Fruit fly (Drosophila melanogaster) whole organism, embryonic: ENCODE results near the gene CG2955.

Experiments used
- Aef1 ChIP-seq: fragments of 200-800 bp; sonication (Bioruptor generic); IDR thresholded peaks from 3 replicates; pipeline ENCODE4 v1.3.6; 2022; ENCODE audit warnings: missing biosample characterization, missing genetic modification characterization
- Bgb ChIP-seq: fragments of 200-800 bp; sonication (Bioruptor generic); IDR thresholded peaks from 2 replicates; pipeline ENCODE4 v1.3.6; 2022; ENCODE audit warnings: missing biosample characterization, missing genetic modification characterization; ENCODE audit not compliant: partially characterized antibody
- CG10267 ChIP-seq: fragments of 200-800 bp; sonication (Bioruptor generic); optimal IDR thresholded peaks from 2 replicates; lab custom pipeline; 2018; ENCODE audit warnings: missing biosample characterization, mild to moderate bottlenecking, missing genetic modification characterization, moderate library complexity
- CG12155 ChIP-seq: fragments of 200-800 bp; sonication (Bioruptor generic); optimal IDR thresholded peaks from 3 replicates; lab custom pipeline; 2016; ENCODE audit warnings: missing biosample characterization, missing genetic modification characterization
- CG12659 ChIP-seq: fragments of 200-800 bp; sonication (Bioruptor generic); optimal IDR thresholded peaks from 3 replicates; lab custom pipeline; 2017; ENCODE audit warnings: mild to moderate bottlenecking, missing biosample characterization, missing genetic modification reagents, missing genetic modification characterization
- CG15073 ChIP-seq: fragments of 200-800 bp; sonication (Bioruptor generic); optimal IDR thresholded peaks from 2 replicates; lab custom pipeline; 2016; ENCODE audit warnings: missing biosample characterization, missing genetic modification characterization
- CG17385 ChIP-seq: fragments of 200-800 bp; sonication (Bioruptor generic); optimal IDR thresholded peaks from 3 replicates; lab custom pipeline; 2018; ENCODE audit warnings: missing biosample characterization, mild to moderate bottlenecking, missing genetic modification characterization
- CG2889 ChIP-seq: fragments of 200-800 bp; sonication (Bioruptor generic); IDR thresholded peaks from 3 replicates; pipeline ENCODE4 v1.3.6; 2022; ENCODE audit warnings: missing biosample characterization, missing genetic modification characterization
- CG30403 ChIP-seq: fragments of 200-800 bp; sonication (Bioruptor generic); optimal IDR thresholded peaks from 3 replicates; lab custom pipeline; 2016; ENCODE audit warnings: missing biosample characterization, missing genetic modification characterization
- CG33213 ChIP-seq: fragments of 200-800 bp; sonication (Bioruptor generic); optimal IDR thresholded peaks from 3 replicates; lab custom pipeline; 2016; ENCODE audit warnings: missing biosample characterization, missing genetic modification characterization
- CG4328 ChIP-seq: fragments of 200-800 bp; sonication (Bioruptor generic); optimal IDR thresholded peaks from 3 replicates; lab custom pipeline; 2017; ENCODE audit warnings: missing biosample characterization, missing genetic modification reagents, missing genetic modification characterization
- CG4617 ChIP-seq: fragments of 200-800 bp; sonication (Bioruptor generic); optimal IDR thresholded peaks from 3 replicates; lab custom pipeline; 2016; ENCODE audit warnings: missing biosample characterization, missing genetic modification characterization, borderline replicate concordance
- CG4854 ChIP-seq: fragments of 200-800 bp; sonication (Bioruptor generic); optimal IDR thresholded peaks from 2 replicates; lab custom pipeline; 2016; ENCODE audit warnings: missing biosample characterization, missing genetic modification characterization, inconsistent platforms
- CG8290 ChIP-seq, 3 experiments: fragments of 200-800 bp; sonication (Bioruptor generic); optimal IDR thresholded peaks; 2 replicates each; lab custom pipeline; 2016 to 2019; ENCODE audit warnings: missing biosample characterization in 3 of 3, missing genetic modification characterization in 3 of 3, mild to moderate bottlenecking in 2 of 3, moderate library complexity in 1 of 3
- CG9932 ChIP-seq: fragments of 200-800 bp; sonication (Bioruptor generic); IDR thresholded peaks from 2 replicates; pipeline ENCODE4 v1.3.6; 2022; ENCODE audit warnings: missing biosample characterization, missing genetic modification characterization
- Dip3 ChIP-seq: fragments of 200-800 bp; sonication (Bioruptor generic); optimal IDR thresholded peaks from 3 replicates; lab custom pipeline; 2016; ENCODE audit warnings: missing biosample characterization, missing genetic modification characterization
- MBD-R2 ChIP-seq: fragments of 200-800 bp; sonication (Bioruptor generic); IDR thresholded peaks from 2 replicates; pipeline ENCODE4 v1.3.6; 2022; ENCODE audit warnings: missing biosample characterization, missing genetic modification characterization
- Med ChIP-seq: fragments of 200-800 bp; sonication (Bioruptor generic); peaks from one replicate; lab custom pipeline; 2016; ENCODE audit warnings: missing biosample characterization, missing genetic modification characterization, mild to moderate bottlenecking, inconsistent platforms, moderate library complexity
- Neu2 ChIP-seq: fragments of 200-800 bp; sonication (Bioruptor generic); optimal IDR thresholded peaks from 3 replicates; lab custom pipeline; 2016; ENCODE audit warnings: missing biosample characterization, missing genetic modification characterization, borderline replicate concordance
- Rfx ChIP-seq: fragments of 200-800 bp; sonication (Bioruptor generic); IDR thresholded peaks from 2 replicates; pipeline ENCODE4 v1.3.6; 2022; ENCODE audit warnings: missing biosample characterization, missing genetic modification characterization
- Sox102F ChIP-seq: fragments of 200-800 bp; sonication (Bioruptor generic); optimal IDR thresholded peaks from 2 replicates; lab custom pipeline; 2018; ENCODE audit warnings: missing biosample characterization, mild to moderate bottlenecking, missing genetic modification characterization, moderate library complexity
- ab ChIP-seq: fragments of 200-800 bp; sonication (Bioruptor generic); optimal IDR thresholded peaks from 2 replicates; lab custom pipeline; 2016; ENCODE audit warnings: missing biosample characterization, missing genetic modification characterization
- ash1 ChIP-seq: fragments of 200-800 bp; sonication (Bioruptor generic); optimal IDR thresholded peaks from 2 replicates; lab custom pipeline; 2018; ENCODE audit warnings: missing biosample characterization, mild to moderate bottlenecking, missing genetic modification characterization
- ato ChIP-seq: fragments of 200-800 bp; sonication (Bioruptor generic); IDR thresholded peaks from 2 replicates; pipeline ENCODE4 v1.3.6; 2022; ENCODE audit warnings: missing biosample characterization, missing genetic modification characterization; ENCODE audit not compliant: partially characterized antibody
- caup ChIP-seq: fragments of 200-800 bp; sonication (Bioruptor generic); optimal IDR thresholded peaks from 3 replicates; lab custom pipeline; 2017; ENCODE audit warnings: missing biosample characterization, mild to moderate bottlenecking, missing genetic modification characterization, moderate library complexity; ENCODE audit not compliant: severe bottlenecking
- crp ChIP-seq, 2 experiments: fragments of 200-800 bp; sonication (Bioruptor generic); optimal IDR thresholded peaks; 2 replicates in 1 of 2; 3 replicates in 1 of 2; lab custom pipeline; 2017; ENCODE audit warnings: missing biosample characterization in 2 of 2, missing genetic modification characterization in 2 of 2, mild to moderate bottlenecking in 1 of 2, moderate library complexity in 1 of 2
- da ChIP-seq: fragments of 200-800 bp; sonication (Bioruptor generic); optimal IDR thresholded peaks from 2 replicates; lab custom pipeline; 2016; ENCODE audit warnings: missing biosample characterization, missing genetic modification characterization
- dimm ChIP-seq: fragments of 200-800 bp; sonication (Bioruptor generic); IDR thresholded peaks from 2 replicates; pipeline ENCODE4 v1.3.6; 2022; ENCODE audit warnings: missing biosample characterization, missing genetic modification characterization
- gsb-n ChIP-seq: fragments of 200-800 bp; sonication (Bioruptor generic); optimal IDR thresholded peaks from 3 replicates; lab custom pipeline; 2018; ENCODE audit warnings: missing biosample characterization, mild to moderate bottlenecking, missing genetic modification characterization
- hbn ChIP-seq: fragments of 200-800 bp; sonication (Bioruptor generic); IDR thresholded peaks from 2 replicates; pipeline ENCODE4 v1.3.6; 2022; ENCODE audit warnings: missing biosample characterization, missing genetic modification characterization; ENCODE audit not compliant: partially characterized antibody
- inv ChIP-seq: fragments of 200-800 bp; sonication (Bioruptor generic); IDR thresholded peaks from 2 replicates; pipeline ENCODE4 v1.3.6; 2022; ENCODE audit warnings: missing biosample characterization, missing genetic modification characterization; ENCODE audit not compliant: partially characterized antibody
- jumu ChIP-seq: fragments of 200-800 bp; sonication (Bioruptor generic); optimal IDR thresholded peaks from 3 replicates; lab custom pipeline; 2016; ENCODE audit warnings: missing biosample characterization, missing genetic modification characterization
- lab ChIP-seq: fragments of 200-800 bp; sonication (Bioruptor generic); optimal IDR thresholded peaks from 3 replicates; lab custom pipeline; 2017; ENCODE audit warnings: missing biosample characterization, missing genetic modification characterization, mild to moderate bottlenecking, moderate library complexity, missing genetic modification reagents
- nau ChIP-seq: fragments of 200-800 bp; sonication (Bioruptor generic); optimal IDR thresholded peaks from 3 replicates; lab custom pipeline; 2017; ENCODE audit warnings: missing biosample characterization, mild to moderate bottlenecking, missing genetic modification characterization, missing genetic modification reagents
- nerfin-2 ChIP-seq: fragments of 200-800 bp; sonication (Bioruptor generic); IDR thresholded peaks from 2 replicates; pipeline ENCODE4 v1.3.6; 2022; ENCODE audit warnings: missing biosample characterization, missing genetic modification characterization; ENCODE audit not compliant: partially characterized antibody
- nom ChIP-seq: fragments of 200-800 bp; sonication (Bioruptor generic); optimal IDR thresholded peaks from 2 replicates; lab custom pipeline; 2017; ENCODE audit warnings: missing biosample characterization, missing genetic modification characterization, mild to moderate bottlenecking, moderate library complexity, missing genetic modification reagents
- pan ChIP-seq, 4 experiments: fragments of >200 bp in 3 of 4; fragments of 200-800 bp in 1 of 4; sonication (Bioruptor generic) in 1 of 4; optimal IDR thresholded peaks in 3 of 4; IDR thresholded peaks in 1 of 4; 2 replicates each; pipeline versions ENCODE4 v1.3.6 to Lab custom; 2017 to 2022; ENCODE audit warnings: missing biosample characterization in 2 of 4, missing genetic modification characterization in 2 of 4, mixed read lengths in 1 of 4
- pho ChIP-seq: fragments of 200-800 bp; sonication (Bioruptor generic); optimal IDR thresholded peaks from 2 replicates; lab custom pipeline; 2016; ENCODE audit warnings: missing biosample characterization, missing genetic modification characterization
- psq ChIP-seq: fragments of 200-800 bp; sonication (Bioruptor generic); optimal IDR thresholded peaks from 2 replicates; lab custom pipeline; 2017; ENCODE audit warnings: missing biosample characterization, missing genetic modification characterization
- rib ChIP-seq: fragments of 200-800 bp; sonication (Bioruptor generic); IDR thresholded peaks from 2 replicates; pipeline ENCODE4 v1.3.6; 2022; ENCODE audit warnings: missing biosample characterization, missing genetic modification characterization
- sens ChIP-seq: fragments of 200-800 bp; sonication (Bioruptor generic); peaks from one replicate; lab custom pipeline; 2016; ENCODE audit warnings: missing biosample characterization, missing genetic modification characterization
- sens-2 ChIP-seq: fragments of 200-800 bp; sonication (Bioruptor generic); IDR thresholded peaks from 2 replicates; pipeline ENCODE4 v1.3.6; 2022; ENCODE audit warnings: missing biosample characterization, missing genetic modification characterization
- sqz ChIP-seq: fragments of 200-800 bp; sonication (Bioruptor generic); optimal IDR thresholded peaks from 3 replicates; lab custom pipeline; 2018; ENCODE audit warnings: missing biosample characterization, mild to moderate bottlenecking, missing genetic modification characterization
- tio ChIP-seq: fragments of 200-800 bp; sonication (Bioruptor generic); optimal IDR thresholded peaks from 2 replicates; lab custom pipeline; 2017; ENCODE audit warnings: missing biosample characterization, missing genetic modification characterization, inconsistent platforms
- unc-4 ChIP-seq: fragments of 200-800 bp; sonication (Bioruptor generic); IDR thresholded peaks from 2 replicates; pipeline ENCODE4 v1.3.6; 2022; ENCODE audit warnings: missing biosample characterization, missing genetic modification characterization; ENCODE audit not compliant: partially characterized antibody
- zen ChIP-seq: fragments of 200-800 bp; sonication (Bioruptor generic); optimal IDR thresholded peaks from 3 replicates; lab custom pipeline; 2018; ENCODE audit warnings: missing biosample characterization, mild to moderate bottlenecking, missing genetic modification characterization, moderate library complexity
- zf30C ChIP-seq: fragments of 200-800 bp; sonication (Bioruptor generic); optimal IDR thresholded peaks from 3 replicates; lab custom pipeline; 2018; ENCODE audit warnings: missing biosample characterization, mild to moderate bottlenecking, missing genetic modification characterization

Gene CG2955

dm6 chr2L:4124629-4125350 is 24.3 kb upstream of the CG2955 start (continued):
- peak; percentile 30 for TF ChIP-seq CG4328 (GFP tag; lab: Kevin White, UChicago)
- TF ChIP-seq zen (tag; lab: Kevin White, UChicago): peak; percentile 76
- no peak for TF ChIP-seq pho (GFP tag; lab: Kevin White, UChicago)
- TF ChIP-seq Med (GFP tag; lab: Kevin White, UChicago): peak; percentile 76
- 0 out of 2 replicates have a peak, but pooled peaks have one; percentile 22 for TF ChIP-seq Rfx (GFP tag; lab: Robert Waterston, UW)
- no peak for TF ChIP-seq da (GFP tag; lab: Kevin White, UChicago)
- no peak for TF ChIP-seq crp (GFP tag; optimal IDR thresholded peaks at IDR 0.05; lab: Kevin White, UChicago)
- no peak for TF ChIP-seq psq
- peak; percentile 6 for TF ChIP-seq CG12155
- peak; percentile 1 for TF ChIP-seq CG4854
- TF ChIP-seq dimm (GFP tag; lab: Robert Waterston, UW): no peak
- no peak for TF ChIP-seq rib (GFP tag; lab: Robert Waterston, UW)
- TF ChIP-seq Bgb (GFP tag; lab: Robert Waterston, UW): no peak
- no peak for TF ChIP-seq nom
- no peak for TF ChIP-seq CG4617 (GFP tag; lab: Kevin White, UChicago)
- no peak for TF ChIP-seq inv (GFP tag; lab: Robert Waterston, UW)
- peak; percentile 70 for TF ChIP-seq zf30C
- no peak for TF ChIP-seq CG8290 (GFP tag; optimal IDR thresholded peaks at IDR 0.05; lab: Kevin White, UChicago)
- no peak for TF ChIP-seq CG8290 (tag; optimal IDR thresholded peaks at IDR 0.05; lab: Kevin White, UChicago)
- no peak for TF ChIP-seq ab (GFP tag; lab: Kevin White, UChicago)
- TF ChIP-seq CG10267 (tag; lab: Kevin White, UChicago): peak; percentile 79
- TF ChIP-seq gsb-n (tag; lab: Kevin White, UChicago): peak; percentile 74
- peak; percentile 45 for TF ChIP-seq caup (GFP tag; lab: Kevin White, UChicago)
- TF ChIP-seq pan (optimal IDR thresholded peaks at IDR 0.05; lab: Kevin White, UChicago): no peak
- peak in 1 of 2 experiments; percentile 75 for TF ChIP-seq pan (GFP tag; optimal IDR thresholded peaks at IDR 0.05 in 1 of 2, IDR thresholded peaks at IDR 0.05 in 1 of 2)
- no peak for TF ChIP-seq Neu2 (GFP tag; lab: Kevin White, UChicago)
- TF ChIP-seq jumu (GFP tag; lab: Kevin White, UChicago): no peak
- no peak for TF ChIP-seq CG15073 (GFP tag; lab: Kevin White, UChicago)
- TF ChIP-seq CG30403 (GFP tag; lab: Kevin White, UChicago): peak; percentile 59
- TF ChIP-seq MBD-R2: no peak
- peak; percentile 11 for TF ChIP-seq CG33213
- TF ChIP-seq sens: peak; percentile 83
- no peak for TF ChIP-seq nerfin-2 (GFP tag; lab: Robert Waterston, UW)
- no peak for TF ChIP-seq CG9932 (GFP tag; lab: Robert Waterston, UW)
- peak; percentile 73 for TF ChIP-seq lab
- peak; percentile 26 for TF ChIP-seq CG12659 (GFP tag; lab: Kevin White, UChicago)
- TF ChIP-seq nau (GFP tag; lab: Kevin White, UChicago): no peak
- TF ChIP-seq hbn (GFP tag; lab: Robert Waterston, UW): no peak
- TF ChIP-seq Dip3 (GFP tag; lab: Kevin White, UChicago): no peak
- no peak for TF ChIP-seq ato (GFP tag; lab: Robert Waterston, UW)
- peak; percentile 35; the same call in 1 of the 3 replicates for TF ChIP-seq Aef1
- peak; percentile 64 for TF ChIP-seq CG17385 (GFP tag; lab: Kevin White, UChicago)
- TF ChIP-seq sqz (GFP tag; lab: Kevin White, UChicago): peak; percentile 56
- peak; percentile 35 for TF ChIP-seq tio
- no peak for TF ChIP-seq CG2889 (GFP tag; lab: Robert Waterston, UW)
- peak; percentile 73 for TF ChIP-seq Sox102F (GFP tag; lab: Kevin White, UChicago)
- TF ChIP-seq unc-4 (GFP tag; lab: Robert Waterston, UW): no peak
- peak; percentile 50 for TF ChIP-seq sens-2 (GFP tag; lab: Robert Waterston, UW)
- no peak for TF ChIP-seq ash1
